Fruit fly (Drosophila melanogaster): Measurements from ENCODE around the gene Lkb1.

The Lkb1 gene

DNA sequence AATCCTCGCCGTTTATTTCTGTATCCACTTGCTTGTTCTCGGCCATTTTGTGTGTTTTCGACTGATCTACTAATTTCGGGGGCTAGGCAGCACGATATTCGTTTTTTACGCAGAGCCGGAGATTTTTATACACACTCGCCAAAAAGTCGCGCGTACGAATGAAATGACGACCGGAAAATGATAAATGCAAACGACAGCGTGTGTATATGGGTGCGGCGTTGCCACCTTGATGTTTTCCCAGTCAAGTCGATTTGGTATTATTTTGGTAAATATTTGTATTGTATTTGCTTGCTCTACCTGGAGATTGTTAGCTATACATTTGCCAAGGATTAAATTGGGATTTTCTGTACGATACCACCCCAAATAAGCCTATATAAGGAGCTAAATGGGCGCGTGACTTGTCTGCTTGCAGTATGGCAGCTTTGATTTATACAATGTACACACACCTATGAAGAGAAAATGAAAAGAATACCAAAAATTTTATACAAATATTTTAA is 30.4 kb upstream of the Lkb1 start, which contains the start of gene sqd (continued):
- TF ChIP-seq tna (GFP tag; IDR thresholded peaks at IDR 0.05; ENCODE audit: partially characterized antibody) (no peak), otp (GFP tag; IDR thresholded peaks at IDR 0.05) (no peak), CG12219 (GFP tag; optimal IDR thresholded peaks at IDR 0.05) (peak; percentile 43), sr (GFP tag; IDR thresholded peaks at IDR 0.05) (no peak), jing (GFP tag; optimal IDR thresholded peaks at IDR 0.05) (no peak), CG17829 (tag; optimal IDR thresholded peaks at IDR 0.05) (peak; percentile 29), CG9797 (GFP tag; optimal IDR thresholded peaks at IDR 0.05) (peak; percentile 68), Adf1 (GFP tag; IDR thresholded peaks at IDR 0.05) (no peak), Dad (GFP tag; optimal IDR thresholded peaks at IDR 0.05) (peak; percentile 2), NC2α (GFP tag; optimal IDR thresholded peaks at IDR 0.05) (peak; percentile 18), Xbp1 (GFP tag; optimal IDR thresholded peaks at IDR 0.05) (peak; percentile 49), CG15601 (tag; optimal IDR thresholded peaks at IDR 0.05) (no peak), wek (GFP tag; optimal IDR thresholded peaks at IDR 0.05) (peak; percentile 70), Trl (optimal IDR thresholded peaks at IDR 0.05) (no peak), Trl (GFP tag; optimal IDR thresholded peaks at IDR 0.05) (peak; percentile 9), nmo (GFP tag; optimal IDR thresholded peaks at IDR 0.05) (peak; percentile 52), CG10959 (GFP tag; IDR thresholded peaks at IDR 0.05) (no peak), CG5245 (GFP tag; optimal IDR thresholded peaks at IDR 0.05) (no peak), danr (GFP tag; IDR thresholded peaks at IDR 0.05) (no peak), ken (GFP tag; IDR thresholded peaks at IDR 0.05) (no peak), Bgb (GFP tag; IDR thresholded peaks at IDR 0.05; ENCODE audit: partially characterized antibody) (peak; percentile 15; the same call in 1 of the 2 replicates), YL-1 (GFP tag; optimal IDR thresholded peaks at IDR 0.05) (peak; percentile 74), shn (GFP tag; optimal IDR thresholded peaks at IDR 0.05) (no peak), amos (GFP tag; IDR thresholded peaks at IDR 0.05; ENCODE audit: partially characterized antibody) (no peak), Doc2 (GFP tag; IDR thresholded peaks at IDR 0.05) (no peak), Rx (GFP tag; IDR thresholded peaks at IDR 0.05) (no peak), zfh1 (GFP tag; IDR thresholded peaks at IDR 0.05) (peak; percentile 36; the same call in 1 of the 3 replicates), CG1832 (GFP tag; optimal IDR thresholded peaks at IDR 0.05) (no peak), CG18262 (tag; optimal IDR thresholded peaks at IDR 0.05) (no peak), sens-2 (GFP tag; IDR thresholded peaks at IDR 0.05) (no peak), Med (GFP tag) (peak; percentile 95), CG7357 (GFP tag; IDR thresholded peaks at IDR 0.05) (peak; percentile 75), CG6791 (GFP tag; IDR thresholded peaks at IDR 0.05; ENCODE audit: partially characterized antibody) (0 out of 3 replicates have a peak, but pooled peaks have one; percentile 34), CG3838 (GFP tag; optimal IDR thresholded peaks at IDR 0.05) (no peak), yki (optimal IDR thresholded peaks at IDR 0.05) (no peak), disco-r (GFP tag; optimal IDR thresholded peaks at IDR 0.05) (no peak), CG13424 (tag; optimal IDR thresholded peaks at IDR 0.05) (peak; percentile 40), btn (GFP tag; optimal IDR thresholded peaks at IDR 0.05) (peak; percentile 57), zf30C (GFP tag; optimal IDR thresholded peaks at IDR 0.05) (no peak), CG12391 (tag; optimal IDR thresholded peaks at IDR 0.05) (peak; percentile 29), CG12942 (GFP tag; optimal IDR thresholded peaks at IDR 0.05) (no peak), cg (GFP tag; optimal IDR thresholded peaks at IDR 0.05) (no peak), stc (GFP tag; IDR thresholded peaks at IDR 0.05) (peak; percentile 41; the same call in 1 of the 2 replicates), esg (GFP tag; conservative IDR thresholded peaks at IDR 0.05) (no peak), mld (GFP tag; IDR thresholded peaks at IDR 0.05; ENCODE audit: partially characterized antibody) (no peak), CG10431 (GFP tag; optimal IDR thresholded peaks at IDR 0.05) (no peak), grn (GFP tag; optimal IDR thresholded peaks at IDR 0.05) (no peak), CG10979 (tag; optimal IDR thresholded peaks at IDR 0.05) (no peak), CG18599 (GFP tag; optimal IDR thresholded peaks at IDR 0.05) (peak; percentile 62), Blimp-1 (GFP tag; optimal IDR thresholded peaks at IDR 0.05) (no peak), Mrtf (GFP tag; IDR thresholded peaks at IDR 0.05) (no peak)

Measured in whole organism, embryonic.